Worm (Caenorhabditis elegans) whole organism, L4/young adult: Measurements from ENCODE around the gene F47B8.1.

ENCODE experiments used
- W03F9.2 ChIP-seq: fragments of 150-350 bp; optimal IDR thresholded peaks from 2 replicates; lab custom pipeline; 2014; ENCODE audit warnings: missing biosample characterization, missing genetic modification characterization
- dao-5 ChIP-seq: sonication (generic microtip); optimal IDR thresholded peaks from 2 replicates; lab custom pipeline; 2016; ENCODE audit warnings: missing genotype, missing genetic modification characterization, moderate library complexity, missing compliant biosample characterization
- him-1 ChIP-seq: sonication (generic microtip); optimal IDR thresholded peaks from 2 replicates; lab custom pipeline; 2016; ENCODE audit warnings: missing genotype, missing genetic modification reagents, missing genetic modification characterization, missing compliant biosample characterization

DNA sequence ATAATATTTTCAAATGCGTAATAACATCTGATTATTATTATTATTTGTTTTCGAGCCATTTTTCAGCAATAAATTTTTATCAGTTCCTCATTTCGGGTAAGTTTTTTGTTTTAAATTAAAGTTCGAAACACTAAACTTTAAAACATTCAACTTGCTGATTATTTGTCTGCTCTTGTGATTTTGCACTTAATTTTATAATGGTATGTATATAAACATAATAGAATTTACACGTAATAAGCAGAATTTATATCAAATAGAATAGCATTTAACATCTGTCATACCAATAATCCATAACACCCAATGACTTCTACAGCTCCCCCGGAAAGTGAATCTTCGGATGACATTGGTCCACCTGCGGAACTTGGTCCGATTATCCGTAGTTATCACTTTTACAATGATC lies 19.0 kb upstream of the F47B8.1 start, which contains the start of gene srm-4:
- no peak for TF ChIP-seq dao-5 (tag; lab: Kevin White, UChicago)
- no peak for TF ChIP-seq W03F9.2 (tag; lab: Kevin White, UChicago)
- TF ChIP-seq him-1 (tag; lab: Kevin White, UChicago) = no peak
